Fruit fly (Drosophila melanogaster) whole organism, embryonic: ENCODE data around the gene ph-p.

ENCODE experiments used
- Aef1 ChIP-seq: fragments of 200-800 bp; sonication (Bioruptor generic); IDR thresholded peaks from 3 replicates; pipeline ENCODE4 v1.3.6; 2022; ENCODE audit warnings: missing biosample characterization, missing genetic modification characterization
- Antp ChIP-seq: fragments of 200-800 bp; sonication (Bioruptor generic); optimal IDR thresholded peaks from 3 replicates; lab custom pipeline; 2016; ENCODE audit warnings: missing biosample characterization, missing genetic modification characterization
- Atf6 ChIP-seq: fragments of 200-800 bp; sonication (Bioruptor generic); IDR thresholded peaks from 2 replicates; pipeline ENCODE4 v1.3.6; 2022; ENCODE audit warnings: missing biosample characterization, missing genetic modification characterization
- B-H2 ChIP-seq: fragments of 200-800 bp; sonication (Bioruptor generic); optimal IDR thresholded peaks from 2 replicates; lab custom pipeline; 2018; ENCODE audit warnings: missing biosample characterization, mild to moderate bottlenecking, missing genetic modification characterization
- CG10321 ChIP-seq: fragments of 200-800 bp; sonication (Bioruptor generic); IDR thresholded peaks from 2 replicates; pipeline ENCODE4 v1.3.6; 2022; ENCODE audit warnings: missing biosample characterization, missing genetic modification characterization
- CG11093 ChIP-seq: fragments of 200-800 bp; sonication (Bioruptor generic); IDR thresholded peaks from 3 replicates; pipeline ENCODE4 v1.3.6; 2022; ENCODE audit warnings: missing biosample characterization, missing genetic modification characterization
- CG12299 ChIP-seq: fragments of 200-800 bp; sonication (Bioruptor generic); optimal IDR thresholded peaks from 2 replicates; lab custom pipeline; 2018; ENCODE audit warnings: missing biosample characterization, mild to moderate bottlenecking, missing genetic modification characterization
- CG12391 ChIP-seq: fragments of 200-800 bp; sonication (Bioruptor generic); optimal IDR thresholded peaks from 3 replicates; lab custom pipeline; 2018; ENCODE audit warnings: missing biosample characterization, mild to moderate bottlenecking, missing genetic modification characterization, moderate library complexity
- CG14014 ChIP-seq: fragments of 200-800 bp; sonication (Bioruptor generic); IDR thresholded peaks from 2 replicates; pipeline ENCODE4 v1.3.6; 2022; ENCODE audit warnings: missing biosample characterization, missing genetic modification characterization
- CG14965 ChIP-seq: fragments of 200-800 bp; sonication (Bioruptor generic); optimal IDR thresholded peaks from 2 replicates; lab custom pipeline; 2016; ENCODE audit warnings: missing biosample characterization, missing genetic modification characterization, borderline replicate concordance
- CG15479 ChIP-seq: fragments of 200-800 bp; sonication (Bioruptor generic); optimal IDR thresholded peaks from 3 replicates; lab custom pipeline; 2019; ENCODE audit warnings: missing biosample characterization, mild to moderate bottlenecking, missing genetic modification characterization, moderate library complexity
- CG15696 ChIP-seq: fragments of 200-800 bp; sonication (Bioruptor generic); optimal IDR thresholded peaks from 2 replicates; lab custom pipeline; 2019; ENCODE audit warnings: missing biosample characterization, mild to moderate bottlenecking, missing genetic modification characterization, moderate library complexity
- CG2875 ChIP-seq: fragments of 200-800 bp; sonication (Bioruptor generic); optimal IDR thresholded peaks from 2 replicates; lab custom pipeline; 2017; ENCODE audit warnings: missing biosample characterization, mild to moderate bottlenecking, missing genetic modification characterization, missing genetic modification reagents
- CG3726 ChIP-seq: fragments of 200-800 bp; sonication (Bioruptor generic); IDR thresholded peaks from 3 replicates; pipeline ENCODE4, ENCODE4 v1.3.6; 2022; ENCODE audit warnings: missing biosample characterization, missing genetic modification characterization
- CG4328 ChIP-seq: fragments of 200-800 bp; sonication (Bioruptor generic); optimal IDR thresholded peaks from 3 replicates; lab custom pipeline; 2017; ENCODE audit warnings: missing biosample characterization, missing genetic modification reagents, missing genetic modification characterization
- CG43689 ChIP-seq: fragments of 200-800 bp; sonication (Bioruptor generic); IDR thresholded peaks from 2 replicates; pipeline ENCODE4 v1.3.6; 2022; ENCODE audit warnings: missing biosample characterization, missing genetic modification characterization
- CG4730 ChIP-seq: fragments of 200-800 bp; sonication (Bioruptor generic); IDR thresholded peaks from 2 replicates; pipeline ENCODE4 v1.3.6; 2022; ENCODE audit warnings: missing biosample characterization, missing genetic modification characterization
- CG4820 ChIP-seq: fragments of 200-800 bp; sonication (Bioruptor generic); optimal IDR thresholded peaks from 3 replicates; lab custom pipeline; 2016; ENCODE audit warnings: missing biosample characterization, missing genetic modification characterization
- CG5245 ChIP-seq: fragments of 200-800 bp; sonication (Bioruptor generic); optimal IDR thresholded peaks from 3 replicates; lab custom pipeline; 2016; ENCODE audit warnings: missing biosample characterization, missing genetic modification characterization
- CG7786 ChIP-seq: fragments of 200-800 bp; sonication (Bioruptor generic); optimal IDR thresholded peaks from 2 replicates; lab custom pipeline; 2016; ENCODE audit warnings: missing biosample characterization, missing genetic modification characterization
- CG8924 ChIP-seq: fragments of 200-800 bp; optimal IDR thresholded peaks from 3 replicates; lab custom pipeline; 2019; ENCODE audit warnings: missing biosample characterization, mild to moderate bottlenecking, missing genetic modification characterization, moderate library complexity
- CoRest ChIP-seq: fragments of 200-800 bp; sonication (Bioruptor generic); optimal IDR thresholded peaks from 3 replicates; lab custom pipeline; 2018; ENCODE audit warnings: missing biosample characterization, mild to moderate bottlenecking, missing genetic modification characterization, moderate library complexity
- Dfd ChIP-seq, 2 experiments: fragments of >200 bp; optimal IDR thresholded peaks; 2 replicates each; lab custom pipeline; 2017; ENCODE audit warnings: missing biosample characterization in 2 of 2, missing genetic modification characterization in 2 of 2
- Hsf ChIP-seq: fragments of 200-800 bp; sonication (Bioruptor generic); optimal IDR thresholded peaks from 3 replicates; lab custom pipeline; 2016; ENCODE audit warnings: missing biosample characterization, missing genetic modification characterization
- Mad ChIP-seq: fragments of 200-800 bp; sonication (Bioruptor generic); optimal IDR thresholded peaks from 2 replicates; lab custom pipeline; 2016; ENCODE audit warnings: missing biosample characterization, missing genetic modification characterization
- Meics ChIP-seq: fragments of 200-800 bp; sonication (Bioruptor generic); optimal IDR thresholded peaks from 2 replicates; lab custom pipeline; 2017; ENCODE audit warnings: missing biosample characterization, mild to moderate bottlenecking, missing genetic modification characterization
- Side ChIP-seq: fragments of 200-800 bp; sonication (Bioruptor generic); optimal IDR thresholded peaks from 2 replicates; lab custom pipeline; 2016; ENCODE audit warnings: missing biosample characterization, missing genetic modification characterization
- Sox100B ChIP-seq: fragments of 200-800 bp; sonication (Bioruptor generic); optimal IDR thresholded peaks from 3 replicates; lab custom pipeline; 2018; ENCODE audit warnings: missing biosample characterization, mild to moderate bottlenecking, missing genetic modification characterization
- Sry-δ ChIP-seq: fragments of 200-800 bp; sonication (Bioruptor generic); optimal IDR thresholded peaks from 2 replicates; lab custom pipeline; 2016; ENCODE audit warnings: missing biosample characterization, missing genetic modification characterization
- Taf1 ChIP-seq: fragments of 200-800 bp; sonication (Bioruptor generic); IDR thresholded peaks from 2 replicates; pipeline ENCODE4 v1.3.6; 2022; ENCODE audit warnings: missing biosample characterization, missing genetic modification characterization
- amos ChIP-seq: fragments of 200-800 bp; sonication (Bioruptor generic); IDR thresholded peaks from 2 replicates; pipeline ENCODE4 v1.3.6; 2022; ENCODE audit warnings: missing biosample characterization, missing genetic modification characterization; ENCODE audit not compliant: partially characterized antibody
- bcd ChIP-seq: fragments of 200-800 bp; sonication (Bioruptor generic); optimal IDR thresholded peaks from 2 replicates; lab custom pipeline; 2017; ENCODE audit warnings: missing biosample characterization, mild to moderate bottlenecking, missing genetic modification characterization
- caup ChIP-seq: fragments of 200-800 bp; sonication (Bioruptor generic); optimal IDR thresholded peaks from 3 replicates; lab custom pipeline; 2017; ENCODE audit warnings: missing biosample characterization, mild to moderate bottlenecking, missing genetic modification characterization, moderate library complexity; ENCODE audit not compliant: severe bottlenecking
- disco-r ChIP-seq: fragments of 200-800 bp; sonication (Bioruptor generic); optimal IDR thresholded peaks from 2 replicates; lab custom pipeline; 2016; ENCODE audit warnings: missing biosample characterization, missing genetic modification characterization
- ems ChIP-seq: fragments of 200-800 bp; sonication (Bioruptor generic); optimal IDR thresholded peaks from 3 replicates; lab custom pipeline; 2016; ENCODE audit warnings: missing biosample characterization, missing genetic modification characterization
- en ChIP-seq: fragments of 200-800 bp; sonication (Bioruptor generic); optimal IDR thresholded peaks from 2 replicates; lab custom pipeline; 2016; ENCODE audit warnings: missing biosample characterization, missing genetic modification characterization
- fd64A ChIP-seq: fragments of 200-800 bp; sonication (Bioruptor generic); optimal IDR thresholded peaks from 3 replicates; lab custom pipeline; 2018; ENCODE audit warnings: missing biosample characterization, mild to moderate bottlenecking, missing genetic modification characterization
- gsb ChIP-seq: fragments of 200-800 bp; sonication (Bioruptor generic); IDR thresholded peaks from 2 replicates; pipeline ENCODE4 v1.3.6; 2022; ENCODE audit warnings: missing biosample characterization, missing genetic modification characterization
- hkb ChIP-seq, 2 experiments: fragments of 200-800 bp in 1 of 2; fragments of >200 bp in 1 of 2; sonication (Bioruptor generic) in 1 of 2; IDR thresholded peaks in 1 of 2; optimal IDR thresholded peaks in 1 of 2; 2 replicates each; pipeline versions ENCODE4 v1.3.6 to Lab custom; 2017 to 2022; ENCODE audit warnings: missing biosample characterization in 1 of 2, missing genetic modification characterization in 1 of 2
- mirr ChIP-seq: fragments of 200-800 bp; sonication (Bioruptor generic); optimal IDR thresholded peaks from 3 replicates; lab custom pipeline; 2018; ENCODE audit warnings: missing biosample characterization, mild to moderate bottlenecking, missing genetic modification characterization
- nom ChIP-seq: fragments of 200-800 bp; sonication (Bioruptor generic); optimal IDR thresholded peaks from 2 replicates; lab custom pipeline; 2017; ENCODE audit warnings: missing biosample characterization, missing genetic modification characterization, mild to moderate bottlenecking, moderate library complexity, missing genetic modification reagents
- onecut ChIP-seq: fragments of 200-800 bp; sonication (Bioruptor generic); IDR thresholded peaks from 2 replicates; pipeline ENCODE4 v1.3.6; 2022; ENCODE audit warnings: missing biosample characterization, missing genetic modification characterization
- pho ChIP-seq: fragments of 200-800 bp; sonication (Bioruptor generic); optimal IDR thresholded peaks from 2 replicates; lab custom pipeline; 2016; ENCODE audit warnings: missing biosample characterization, missing genetic modification characterization
- pros ChIP-seq: fragments of 200-800 bp; sonication (Bioruptor generic); optimal IDR thresholded peaks from 3 replicates; lab custom pipeline; 2019; ENCODE audit warnings: missing biosample characterization, mild to moderate bottlenecking, missing genetic modification characterization, moderate library complexity
- run ChIP-seq: fragments of 200-800 bp; sonication (Bioruptor generic); optimal IDR thresholded peaks from 3 replicates; lab custom pipeline; 2018; ENCODE audit warnings: missing biosample characterization, mild to moderate bottlenecking, missing genetic modification characterization
- sc ChIP-seq, 3 experiments: fragments of >200 bp in 2 of 3; fragments of 200-800 bp in 1 of 3; sonication (Bioruptor generic) in 1 of 3; optimal IDR thresholded peaks; 2 replicates in 2 of 3; 3 replicates in 1 of 3; lab custom pipeline; 2017; ENCODE audit warnings: mild to moderate bottlenecking in 1 of 3, missing biosample characterization in 1 of 3, missing genetic modification characterization in 1 of 3, missing genetic modification reagents in 1 of 3
- sens ChIP-seq: fragments of 200-800 bp; sonication (Bioruptor generic); peaks from one replicate; lab custom pipeline; 2016; ENCODE audit warnings: missing biosample characterization, missing genetic modification characterization
- sima ChIP-seq: fragments of 200-800 bp; sonication (Bioruptor generic); optimal IDR thresholded peaks from 2 replicates; lab custom pipeline; 2016; ENCODE audit warnings: missing biosample characterization, missing genetic modification characterization
- tap ChIP-seq: fragments of 200-800 bp; optimal IDR thresholded peaks from 3 replicates; lab custom pipeline; 2019; ENCODE audit warnings: missing biosample characterization, mild to moderate bottlenecking, missing genetic modification characterization, moderate library complexity
- zfh2 ChIP-seq: fragments of 200-800 bp; sonication (Bioruptor generic); optimal IDR thresholded peaks from 2 replicates; lab custom pipeline; 2016; ENCODE audit warnings: missing biosample characterization, missing genetic modification characterization

Gene ph-p

DNA sequence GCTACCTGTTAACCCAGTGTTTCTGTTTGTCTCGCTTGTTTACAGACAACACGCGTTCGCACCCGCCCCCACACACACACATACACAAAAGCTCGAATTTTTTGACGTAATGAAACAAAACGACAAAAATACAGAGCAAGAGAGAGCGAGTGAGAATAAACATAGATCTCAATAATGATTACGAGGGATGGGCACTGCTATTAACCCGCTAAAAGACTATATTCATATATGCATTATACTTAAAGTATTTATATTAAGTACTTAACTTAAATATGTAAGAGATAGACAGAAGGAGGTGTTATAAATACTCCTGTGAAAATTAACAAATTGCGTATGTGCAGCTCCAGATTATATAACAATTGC is 3.7 kb upstream of the ph-p start (continued):
- no peak for TF ChIP-seq Sox100B (GFP tag; lab: Kevin White, UChicago)
- TF ChIP-seq CG2875 (GFP tag; lab: Kevin White, UChicago): peak; percentile 68
- TF ChIP-seq gsb (GFP tag; lab: Robert Waterston, UW): peak; percentile 31; the same call in 1 of the 2 replicates
- TF ChIP-seq CG8924 (tag; lab: Kevin White, UChicago): peak; percentile 51
- TF ChIP-seq mirr: peak; percentile 97
- no peak for TF ChIP-seq ems (GFP tag; lab: Kevin White, UChicago)
- no peak for TF ChIP-seq pros (GFP tag; lab: Kevin White, UChicago)
- peak; percentile 64 for TF ChIP-seq caup
- no peak for TF ChIP-seq CG7786 (GFP tag; lab: Kevin White, UChicago)
- no peak for TF ChIP-seq CG15696
- TF ChIP-seq CG12299 (tag; lab: Kevin White, UChicago): no peak
- TF ChIP-seq sima: no peak
- peak; percentile 44; the same call in 1 of the 2 replicates for TF ChIP-seq CG14014 (GFP tag; lab: Robert Waterston, UW)
- no peak for TF ChIP-seq nom (GFP tag; lab: Kevin White, UChicago)
- TF ChIP-seq CG11093: no peak; the same call in 2 of the 3 replicates
- no peak for TF ChIP-seq disco-r
- no peak for TF ChIP-seq run (tag; lab: Kevin White, UChicago)
- TF ChIP-seq CG3726 (GFP tag; lab: Robert Waterston, UW): no peak
- TF ChIP-seq bcd (GFP tag; lab: Kevin White, UChicago): peak; percentile 11
- no peak for TF ChIP-seq en (GFP tag; lab: Kevin White, UChicago)
- TF ChIP-seq CG5245: no peak
- TF ChIP-seq Antp (GFP tag; lab: Kevin White, UChicago): no peak
- peak; percentile 58; the same call in 1 of the 2 replicates for TF ChIP-seq Atf6 (GFP tag; lab: Robert Waterston, UW)
- no peak for TF ChIP-seq CG10321 (GFP tag; lab: Robert Waterston, UW)
- TF ChIP-seq amos (GFP tag; lab: Robert Waterston, UW): no peak
- TF ChIP-seq CG4328: peak; percentile 2
- TF ChIP-seq CG12391 (tag; lab: Kevin White, UChicago): peak; percentile 48
- TF ChIP-seq Meics (GFP tag; lab: Kevin White, UChicago): peak; percentile 57
- 0 out of 2 replicates have a peak, but pooled peaks have one; percentile 22 for TF ChIP-seq CG4730 (GFP tag; lab: Robert Waterston, UW)
- TF ChIP-seq Side: no peak
- peak; percentile 50 for TF ChIP-seq CoRest (tag; lab: Kevin White, UChicago)
- TF ChIP-seq Aef1 (GFP tag; lab: Robert Waterston, UW): 0 out of 3 replicates have a peak, but pooled peaks have one; percentile 11
- TF ChIP-seq tap: peak; percentile 33
- TF ChIP-seq onecut: peak; percentile 34; the same call in 1 of the 2 replicates
- TF ChIP-seq hkb (optimal IDR thresholded peaks at IDR 0.05; lab: Kevin White, UChicago): no peak
- peak; percentile 48 for TF ChIP-seq hkb (GFP tag; IDR thresholded peaks at IDR 0.05; lab: Robert Waterston, UW)
- peak; percentile 21 for TF ChIP-seq Mad (GFP tag; lab: Kevin White, UChicago)
- no peak for TF ChIP-seq Dfd (GFP tag; optimal IDR thresholded peaks at IDR 0.05; lab: Kevin White, UChicago)
- TF ChIP-seq pho (GFP tag; lab: Kevin White, UChicago): peak; percentile 10
- TF ChIP-seq CG14965: no peak
- TF ChIP-seq B-H2 (GFP tag; lab: Kevin White, UChicago): peak; percentile 32
- no peak for TF ChIP-seq Hsf (GFP tag; lab: Kevin White, UChicago)
- TF ChIP-seq fd64A (GFP tag; lab: Kevin White, UChicago): peak; percentile 71
- TF ChIP-seq sc (optimal IDR thresholded peaks at IDR 0.05; lab: Kevin White, UChicago): no peak
- peak; percentile 10 for TF ChIP-seq sc (GFP tag; optimal IDR thresholded peaks at IDR 0.05; lab: Kevin White, UChicago)
- TF ChIP-seq CG43689 (GFP tag; lab: Robert Waterston, UW): peak; percentile 63
- no peak for TF ChIP-seq CG4820
- peak; percentile 66 for TF ChIP-seq sens (GFP tag; lab: Kevin White, UChicago)
- TF ChIP-seq Taf1: no peak
- TF ChIP-seq CG15479 (GFP tag; lab: Kevin White, UChicago): no peak
- TF ChIP-seq Sry-δ (GFP tag; lab: Kevin White, UChicago): no peak
- no peak for TF ChIP-seq zfh2 (GFP tag; lab: Kevin White, UChicago)
